Worm (Caenorhabditis elegans): ENCODE data around the gene B0280.11.

The B0280.11 gene

DNA sequence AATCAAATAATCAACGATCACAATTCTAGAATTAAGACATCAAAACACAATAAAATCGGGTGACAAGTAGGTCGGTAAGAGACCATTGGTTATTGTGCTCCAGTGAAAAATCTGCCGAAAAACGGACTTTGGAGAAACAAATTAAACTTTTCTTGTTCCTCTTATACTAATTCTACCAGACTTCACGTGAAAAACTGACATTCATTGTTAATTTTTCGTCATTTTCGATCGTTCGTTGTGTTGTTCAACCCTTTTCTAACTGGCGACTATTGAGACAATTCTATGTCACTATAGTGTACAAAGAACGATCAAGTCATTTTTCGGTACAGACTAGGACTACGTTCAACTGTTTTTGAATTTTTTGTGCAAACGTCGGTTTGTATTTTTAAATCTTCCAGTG, 17.6 kb downstream of the B0280.11 start:
- TF ChIP-seq nhr-76 (tag; optimal IDR thresholded peaks at IDR 0.05): no peak
- no peak for TF ChIP-seq ztf-4 (tag; optimal IDR thresholded peaks at IDR 0.05)
- no peak for TF ChIP-seq ceh-16 (tag; optimal IDR thresholded peaks at IDR 0.05)
- TF ChIP-seq mdl-1 (tag; optimal IDR thresholded peaks at IDR 0.05): no peak
- TF ChIP-seq unc-39 (tag; optimal IDR thresholded peaks at IDR 0.05): no peak
- TF ChIP-seq nhr-12 (tag; optimal IDR thresholded peaks at IDR 0.05): no peak
- no peak for TF ChIP-seq fkh-10 (GFP tag; optimal IDR thresholded peaks at IDR 0.05)
- no peak for TF ChIP-seq zag-1 (tag; optimal IDR thresholded peaks at IDR 0.05)
- no peak for TF ChIP-seq R02D3.7 (tag; optimal IDR thresholded peaks at IDR 0.05)
- no peak for TF ChIP-seq lin-39 (tag; optimal IDR thresholded peaks at IDR 0.05)
- TF ChIP-seq lin-15B (tag; optimal IDR thresholded peaks at IDR 0.05): no peak
- no peak for TF ChIP-seq nhr-77 (tag; optimal IDR thresholded peaks at IDR 0.05)
- TF ChIP-seq aly-2 (tag; optimal IDR thresholded peaks at IDR 0.05): no peak
- TF ChIP-seq fkh-2 (tag; optimal IDR thresholded peaks at IDR 0.05): no peak
- no peak for TF ChIP-seq tbx-2 (tag; optimal IDR thresholded peaks at IDR 0.05)
- TF ChIP-seq nfya-1 (tag; optimal IDR thresholded peaks at IDR 0.05; ENCODE audit: insufficient read depth): no peak
- TF ChIP-seq nhr-11 (tag; optimal IDR thresholded peaks at IDR 0.05): no peak
- peak; percentile 26 for TF ChIP-seq elt-2 (tag; optimal IDR thresholded peaks at IDR 0.05)
- TF ChIP-seq jun-1 (tag; optimal IDR thresholded peaks at IDR 0.05): peak; percentile 22
- TF ChIP-seq nhr-25 (tag; optimal IDR thresholded peaks at IDR 0.05): peak; percentile 42
- no peak for TF ChIP-seq ceh-82 (tag; optimal IDR thresholded peaks at IDR 0.05)
- TF ChIP-seq daf-12 (tag; optimal IDR thresholded peaks at IDR 0.05): no peak
- TF ChIP-seq egl-5 (tag; optimal IDR thresholded peaks at IDR 0.05): no peak
- no peak for TF ChIP-seq fos-1 (tag; optimal IDR thresholded peaks at IDR 0.05)
- no peak for TF ChIP-seq ama-1 (optimal IDR thresholded peaks at IDR 0.05)
- TF ChIP-seq pqm-1 (tag; optimal IDR thresholded peaks at IDR 0.05): peak; percentile 63
- peak; percentile 46 for TF ChIP-seq egl-27 (tag; optimal IDR thresholded peaks at IDR 0.05)
- no peak for TF ChIP-seq skn-1 (tag; optimal IDR thresholded peaks at IDR 0.05)
- no peak for TF ChIP-seq mml-1 (tag; optimal IDR thresholded peaks at IDR 0.05)
- TF ChIP-seq sea-2 (GFP tag; optimal IDR thresholded peaks at IDR 0.05): no peak
- TF ChIP-seq nhr-23 (tag; optimal IDR thresholded peaks at IDR 0.05): peak; percentile 68
- no peak for TF ChIP-seq lsy-12 (tag; optimal IDR thresholded peaks at IDR 0.05)
- no peak for TF ChIP-seq unc-62 (GFP tag; optimal IDR thresholded peaks at IDR 0.05)
- peak; percentile 28 for TF ChIP-seq nhr-43 (tag; optimal IDR thresholded peaks at IDR 0.05; ENCODE audit: poor library complexity, severe bottlenecking)
- no peak for TF ChIP-seq hmg-11 (tag; optimal IDR thresholded peaks at IDR 0.05)
- TF ChIP-seq ztf-11 (tag; optimal IDR thresholded peaks at IDR 0.05): no peak
- TF ChIP-seq nhr-237 (tag; optimal IDR thresholded peaks at IDR 0.05): no peak
- TF ChIP-seq ceh-9 (tag; optimal IDR thresholded peaks at IDR 0.05): no peak
- no peak for TF ChIP-seq ceh-28 (tag; optimal IDR thresholded peaks at IDR 0.05)
- TF ChIP-seq nhr-67 (tag; optimal IDR thresholded peaks at IDR 0.05): no peak
- no peak for TF ChIP-seq elt-3 (tag; optimal IDR thresholded peaks at IDR 0.05)
- TF ChIP-seq elt-1 (tag; optimal IDR thresholded peaks at IDR 0.05): no peak
- TF ChIP-seq nhr-28 (tag; optimal IDR thresholded peaks at IDR 0.05): no peak
- no peak for TF ChIP-seq snpc-4 (tag; optimal IDR thresholded peaks at IDR 0.05)
- TF ChIP-seq eor-1 (tag; optimal IDR thresholded peaks at IDR 0.05): no peak
- peak; percentile 31 for TF ChIP-seq pha-4 (tag; optimal IDR thresholded peaks at IDR 0.05)
- no peak for TF ChIP-seq ZK546.5 (tag; optimal IDR thresholded peaks at IDR 0.05)
